Fruit fly (Drosophila melanogaster): ENCODE data around the gene Gagr.
A peak's percentile ranks its signal among the peaks of the same experiment; 100 is the strongest.

Gagr gene

DNA sequence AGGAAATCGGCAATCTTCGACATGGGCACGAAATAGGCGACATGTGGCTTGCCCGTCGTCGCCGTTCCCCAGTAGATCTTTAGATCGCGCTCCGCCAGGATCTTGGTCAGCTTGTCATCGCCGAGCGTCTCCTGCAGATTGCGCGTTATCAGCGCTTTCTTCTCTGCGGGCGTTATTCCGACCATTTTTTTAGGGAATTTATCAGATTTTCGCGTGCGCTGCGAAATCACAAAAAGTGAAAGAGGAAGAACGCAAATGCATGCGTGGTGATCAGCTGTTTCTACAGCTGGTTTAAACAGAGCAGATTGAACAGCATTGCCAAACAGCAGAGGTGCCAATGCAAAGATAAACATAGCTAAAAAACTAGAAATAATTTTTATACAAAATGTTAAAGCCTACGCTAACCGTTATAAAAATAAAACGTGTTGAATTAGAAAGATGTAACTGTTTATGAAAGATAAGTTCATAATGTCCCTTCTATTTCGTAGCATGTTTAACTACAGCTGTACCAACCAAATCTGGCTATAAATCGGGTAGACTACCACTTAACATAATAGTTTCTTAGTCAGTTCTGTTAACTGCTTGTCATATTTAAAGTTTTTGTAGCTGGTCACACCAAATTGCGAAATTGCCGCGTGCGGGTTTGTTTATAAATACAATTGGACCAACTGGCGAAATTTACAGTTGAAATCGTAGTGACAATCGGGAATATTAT, 24.8 kb downstream of the Gagr start, which contains the start of the genes TyrRS and CG33158 (continued):
- TF ChIP-seq Meics (GFP tag; optimal IDR thresholded peaks at IDR 0.05): no peak
- no peak for TF ChIP-seq D (optimal IDR thresholded peaks at IDR 0.05)
- no peak for TF ChIP-seq D (GFP tag; optimal IDR thresholded peaks at IDR 0.05)
- TF ChIP-seq Lhr (GFP tag; optimal IDR thresholded peaks at IDR 0.05): no peak
- TF ChIP-seq Fer1 (GFP tag; optimal IDR thresholded peaks at IDR 0.05): no peak
- TF ChIP-seq CG9876 (GFP tag; optimal IDR thresholded peaks at IDR 0.05): no peak
- TF ChIP-seq inv (GFP tag; IDR thresholded peaks at IDR 0.05; ENCODE audit: partially characterized antibody): no peak
- peak; percentile 28 for TF ChIP-seq BEAF-32 (GFP tag; optimal IDR thresholded peaks at IDR 0.05)
- no peak for TF ChIP-seq br (optimal IDR thresholded peaks at IDR 0.05)
- TF ChIP-seq ems (GFP tag; optimal IDR thresholded peaks at IDR 0.05): no peak
- no peak for TF ChIP-seq CG6791 (GFP tag; IDR thresholded peaks at IDR 0.05; ENCODE audit: partially characterized antibody)
- peak; percentile 22 for TF ChIP-seq dmrt11E (tag; optimal IDR thresholded peaks at IDR 0.05)
- TF ChIP-seq CG5953 (GFP tag; IDR thresholded peaks at IDR 0.05): no peak
- peak; percentile 60 for TF ChIP-seq Dp (GFP tag; optimal IDR thresholded peaks at IDR 0.05)
- TF ChIP-seq Drgx (GFP tag; IDR thresholded peaks at IDR 0.05): no peak
- no peak for TF ChIP-seq kay (GFP tag; optimal IDR thresholded peaks at IDR 0.05)
- peak; percentile 47 for TF ChIP-seq E2f2 (GFP tag; IDR thresholded peaks at IDR 0.05)
- peak; percentile 50 for TF ChIP-seq CG9797 (GFP tag; optimal IDR thresholded peaks at IDR 0.05)
- no peak for TF ChIP-seq Mes4 (GFP tag; optimal IDR thresholded peaks at IDR 0.05)
- TF ChIP-seq dm (GFP tag; optimal IDR thresholded peaks at IDR 0.05): peak; percentile 39
- peak; percentile 17; the same call in 1 of the 2 replicates for TF ChIP-seq slbo (GFP tag; IDR thresholded peaks at IDR 0.05)
- TF ChIP-seq Doc2 (GFP tag; IDR thresholded peaks at IDR 0.05): no peak
- TF ChIP-seq CG9215 (GFP tag; IDR thresholded peaks at IDR 0.05): no peak
- TF ChIP-seq dysf (GFP tag; IDR thresholded peaks at IDR 0.05): no peak
- no peak for TF ChIP-seq dan (GFP tag; IDR thresholded peaks at IDR 0.05)
- TF ChIP-seq sqz (GFP tag; optimal IDR thresholded peaks at IDR 0.05): no peak
- no peak for TF ChIP-seq CG2129 (GFP tag; IDR thresholded peaks at IDR 0.05; ENCODE audit: partially characterized antibody)
- TF ChIP-seq cas (GFP tag; IDR thresholded peaks at IDR 0.05): no peak
- peak; percentile 16 for TF ChIP-seq CG13424 (tag; optimal IDR thresholded peaks at IDR 0.05)
- TF ChIP-seq Hmx (GFP tag; optimal IDR thresholded peaks at IDR 0.05): no peak
- no peak for TF ChIP-seq NC2β (GFP tag; optimal IDR thresholded peaks at IDR 0.05)
- TF ChIP-seq CG11696 (GFP tag; IDR thresholded peaks at IDR 0.05): no peak
- TF ChIP-seq CG14710 (tag; optimal IDR thresholded peaks at IDR 0.05): peak; percentile 50
- peak; percentile 18 for TF ChIP-seq CG30403 (GFP tag; optimal IDR thresholded peaks at IDR 0.05)
- no peak for TF ChIP-seq Trl (optimal IDR thresholded peaks at IDR 0.05)
- no peak for TF ChIP-seq Trl (GFP tag; optimal IDR thresholded peaks at IDR 0.05)
- no peak for TF ChIP-seq Nf-YC (tag; optimal IDR thresholded peaks at IDR 0.05)
- no peak for TF ChIP-seq zen2 (GFP tag; IDR thresholded peaks at IDR 0.05; ENCODE audit: partially characterized antibody)
- TF ChIP-seq CG18619 (GFP tag; optimal IDR thresholded peaks at IDR 0.05): no peak
- no peak for TF ChIP-seq fru (optimal IDR thresholded peaks at IDR 0.05)
- no peak for TF ChIP-seq CG12071 (GFP tag; optimal IDR thresholded peaks at IDR 0.05)
- TF ChIP-seq pros (GFP tag; optimal IDR thresholded peaks at IDR 0.05): no peak
- TF ChIP-seq oc (tag; optimal IDR thresholded peaks at IDR 0.05): no peak
- TF ChIP-seq mirr (GFP tag; optimal IDR thresholded peaks at IDR 0.05): no peak
- TF ChIP-seq Nf-YB (GFP tag; optimal IDR thresholded peaks at IDR 0.05): no peak
- no peak for TF ChIP-seq Chrac-16 (GFP tag; optimal IDR thresholded peaks at IDR 0.05)
- peak; percentile 28 for TF ChIP-seq CG10267 (tag; optimal IDR thresholded peaks at IDR 0.05)
- TF ChIP-seq HmgD (GFP tag; optimal IDR thresholded peaks at IDR 0.05): no peak
- TF ChIP-seq NFAT (GFP tag; IDR thresholded peaks at IDR 0.05): no peak
- no peak for TF ChIP-seq seq (GFP tag; IDR thresholded peaks at IDR 0.05)
- TF ChIP-seq B-H2 (GFP tag; optimal IDR thresholded peaks at IDR 0.05): no peak
- no peak for TF ChIP-seq CG4282 (GFP tag; optimal IDR thresholded peaks at IDR 0.05)

Data from whole organism, embryonic.